Fruit fly (Drosophila melanogaster) whole organism, embryonic: Measurements from ENCODE around the gene Sys1.

Source experiments
- CG5953 ChIP-seq: fragments of 200-800 bp; sonication (Bioruptor generic); IDR thresholded peaks from 2 replicates; pipeline ENCODE4 v1.3.6; 2022; ENCODE audit warnings: missing biosample characterization, missing genetic modification characterization
- CG7372 ChIP-seq: fragments of 200-800 bp; sonication (Bioruptor generic); IDR thresholded peaks from 2 replicates; pipeline ENCODE4 v1.3.6; 2022; ENCODE audit warnings: missing biosample characterization, missing genetic modification characterization
- CG7928 ChIP-seq: fragments of 200-800 bp; sonication (Bioruptor generic); optimal IDR thresholded peaks from 2 replicates; lab custom pipeline; 2017; ENCODE audit warnings: missing biosample characterization, mild to moderate bottlenecking, missing genetic modification characterization
- aop ChIP-seq: fragments of 200-800 bp; sonication (Bioruptor generic); IDR thresholded peaks from 2 replicates; pipeline ENCODE4 v1.3.6; 2022; ENCODE audit warnings: missing biosample characterization, missing genetic modification characterization
- ind ChIP-seq: fragments of 200-800 bp; sonication (Bioruptor generic); optimal IDR thresholded peaks from 3 replicates; lab custom pipeline; 2016; ENCODE audit warnings: missing biosample characterization, missing genetic modification characterization

DNA sequence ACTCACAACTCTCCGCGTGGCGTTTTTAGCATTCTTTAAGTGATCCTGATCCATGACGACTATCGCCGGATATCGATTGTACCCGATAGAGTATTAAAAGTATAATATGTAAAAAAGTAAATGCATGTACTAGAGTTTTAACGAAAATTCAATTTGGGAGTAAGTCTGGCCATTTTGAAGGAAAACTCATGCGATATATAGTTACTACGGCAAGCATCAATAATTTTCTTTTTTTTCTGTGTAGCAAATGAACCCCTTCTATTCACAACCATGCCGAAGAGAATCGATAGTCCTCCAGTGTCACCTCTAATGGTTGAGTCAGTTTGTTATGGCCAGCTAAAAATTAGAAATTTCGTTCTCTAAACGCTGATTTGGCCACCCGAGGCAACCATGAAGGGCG, at the start of gene Sys1, which contains the start of gene Dhod:
- peak; percentile 27; the same call in 1 of the 2 replicates for TF ChIP-seq CG7372
- no peak for TF ChIP-seq CG5953
- peak; percentile 76 for TF ChIP-seq ind
- TF ChIP-seq CG7928 (GFP tag; lab: Kevin White, UChicago) = peak; percentile 69
- no peak for TF ChIP-seq aop (GFP tag; lab: Robert Waterston, UW)
